Worm (Caenorhabditis elegans) whole organism, young adult: Measurements from ENCODE around the gene kin-15.

Source experiments
- C06A6.2 ChIP-seq: fragments of 200-800 bp; sonication (Bioruptor generic); conservative IDR thresholded peaks from 2 replicates; pipeline ENCODE4 v1.3.6; 2022; ENCODE audit warnings: missing genetic modification characterization, missing compliant biosample characterization
- D2030.7 ChIP-seq: fragments of 200-800 bp; sonication (Bioruptor generic); IDR thresholded peaks from 2 replicates; pipeline ENCODE4 v1.3.6; 2022; ENCODE audit warnings: missing genetic modification reagents, missing genetic modification characterization, missing compliant biosample characterization
- F10E7.11 ChIP-seq: sonication (generic microtip); optimal IDR thresholded peaks from 2 replicates; lab custom pipeline; 2017; ENCODE audit warnings: mild to moderate bottlenecking, missing genetic modification characterization, moderate library complexity, missing compliant biosample characterization
- F37B4.10 ChIP-seq: fragments of 200-800 bp; sonication (Bioruptor generic); IDR thresholded peaks from 2 replicates; pipeline ENCODE4 v1.3.6; 2022; ENCODE audit warnings: missing genetic modification characterization, missing compliant biosample characterization
- F55B11.4 ChIP-seq: sonication (generic microtip); optimal IDR thresholded peaks from 2 replicates; lab custom pipeline; 2016; ENCODE audit warnings: missing compliant biosample characterization, missing genetic modification characterization, borderline replicate concordance; ENCODE audit not compliant: insufficient read depth
- K12H6.12 ChIP-seq: fragments of 200-800 bp; sonication (Bioruptor generic); optimal IDR thresholded peaks from 2 replicates; lab custom pipeline; 2018; ENCODE audit warnings: mild to moderate bottlenecking, missing genetic modification characterization, missing compliant biosample characterization
- T07F8.4 ChIP-seq: sonication (generic microtip); optimal IDR thresholded peaks from 2 replicates; lab custom pipeline; 2016; ENCODE audit warnings: mild to moderate bottlenecking, missing genetic modification characterization, moderate library complexity, missing compliant biosample characterization
- Y53F4B.3 ChIP-seq: fragments of 200-800 bp; sonication (Bioruptor generic); IDR thresholded peaks from 2 replicates; pipeline ENCODE4 v1.3.6; 2022; ENCODE audit warnings: missing genetic modification reagents, missing genetic modification characterization, missing compliant biosample characterization
- ZK185.1 ChIP-seq: sonication (generic microtip); optimal IDR thresholded peaks from 2 replicates; lab custom pipeline; 2016; ENCODE audit warnings: mild to moderate bottlenecking, missing genetic modification characterization, missing compliant biosample characterization; ENCODE audit not compliant: poor library complexity, severe bottlenecking
- aptf-3 ChIP-seq: fragments of 200-800 bp; sonication (Bioruptor generic); IDR thresholded peaks from 2 replicates; pipeline ENCODE4 v1.3.6; 2022; ENCODE audit warnings: missing genetic modification characterization, missing compliant biosample characterization
- attf-3 ChIP-seq: fragments of 200-800 bp; sonication (Bioruptor generic); conservative IDR thresholded peaks from 2 replicates; pipeline ENCODE4 v1.3.6; 2022; ENCODE audit warnings: missing genetic modification reagents, missing genetic modification characterization, missing compliant biosample characterization
- cebp-2 ChIP-seq: fragments of 200-800 bp; sonication (Bioruptor generic); IDR thresholded peaks from 2 replicates; pipeline ENCODE4 v1.3.6; 2022; ENCODE audit warnings: missing genetic modification characterization, missing compliant biosample characterization
- ceh-100 ChIP-seq: fragments of 200-800 bp; sonication (Bioruptor generic); IDR thresholded peaks from 2 replicates; pipeline ENCODE4 v1.3.6; 2022; ENCODE audit warnings: missing genetic modification reagents, missing genetic modification characterization, missing compliant biosample characterization
- dpl-1 ChIP-seq: fragments of 150-350 bp; optimal IDR thresholded peaks from 2 replicates; lab custom pipeline; 2014; ENCODE audit warnings: missing biosample characterization, missing genetic modification reagents, missing genetic modification characterization
- egl-44 ChIP-seq: fragments of 200-800 bp; sonication (Bioruptor generic); IDR thresholded peaks from 2 replicates; pipeline ENCODE4 v1.3.6; 2022; ENCODE audit warnings: missing genetic modification reagents, missing genetic modification characterization, missing compliant biosample characterization
- egrh-3 ChIP-seq: fragments of 200-800 bp; sonication (Bioruptor generic); IDR thresholded peaks from 2 replicates; pipeline ENCODE4 v1.3.6; 2022; ENCODE audit warnings: missing genetic modification reagents, missing genetic modification characterization, missing compliant biosample characterization
- gei-17 ChIP-seq: fragments of 200-800 bp; sonication (Bioruptor generic); optimal IDR thresholded peaks from 2 replicates; lab custom pipeline; 2018; ENCODE audit warnings: mild to moderate bottlenecking, missing genetic modification characterization, missing compliant biosample characterization
- let-607 ChIP-seq, 2 experiments: fragments of 200-800 bp in 1 of 2; sonication (Bioruptor generic) in 1 of 2; sonication (generic microtip) in 1 of 2; optimal IDR thresholded peaks; 2 replicates each; lab custom pipeline; 2016 to 2018; ENCODE audit warnings: mild to moderate bottlenecking in 2 of 2, missing compliant biosample characterization in 2 of 2, missing genetic modification characterization in 2 of 2, moderate library complexity in 2 of 2, missing genotype in 1 of 2
- lin-35 ChIP-seq, 3 experiments: fragments of 150-350 bp in 2 of 3; sonication (generic microtip) in 1 of 3; optimal IDR thresholded peaks; 2 replicates each; lab custom pipeline; 2014 to 2018; ENCODE audit warnings: missing biosample characterization in 3 of 3, missing genetic modification characterization in 3 of 3, missing genetic modification reagents in 3 of 3
- madf-6 ChIP-seq: fragments of 200-800 bp; sonication (Bioruptor generic); IDR thresholded peaks from 2 replicates; pipeline ENCODE4 v1.3.6; 2022; ENCODE audit warnings: missing genetic modification reagents, missing genetic modification characterization, missing compliant biosample characterization
- madf-8 ChIP-seq: fragments of 200-800 bp; sonication (Bioruptor generic); conservative IDR thresholded peaks from 2 replicates; pipeline ENCODE4 v1.3.6; 2022; ENCODE audit warnings: missing genetic modification reagents, missing genetic modification characterization, missing compliant biosample characterization
- mel-28 ChIP-seq: sonication (generic microtip); optimal IDR thresholded peaks from 2 replicates; lab custom pipeline; 2016; ENCODE audit warnings: borderline replicate concordance, mild to moderate bottlenecking, missing genetic modification characterization, missing compliant biosample characterization
- nhr-179 ChIP-seq: sonication (generic microtip); optimal IDR thresholded peaks from 2 replicates; lab custom pipeline; 2016; ENCODE audit warnings: mild to moderate bottlenecking, missing genetic modification characterization, missing compliant biosample characterization
- rcor-1 ChIP-seq: fragments of 200-800 bp; sonication (Bioruptor generic); IDR thresholded peaks from 2 replicates; pipeline ENCODE4 v1.3.6; 2022; ENCODE audit warnings: missing genetic modification reagents, missing genetic modification characterization, missing compliant biosample characterization
- rec-8 ChIP-seq, 2 experiments: sonication (generic microtip); optimal IDR thresholded peaks; 2 replicates each; lab custom pipeline; 2016; ENCODE audit warnings: mild to moderate bottlenecking in 2 of 2, missing genetic modification characterization in 2 of 2, missing genetic modification reagents in 2 of 2, missing genotype in 2 of 2, missing biosample characterization in 1 of 2, missing compliant biosample characterization in 1 of 2, moderate library complexity in 1 of 2
- sea-2 ChIP-seq: fragments of 200-800 bp; sonication (Bioruptor generic); IDR thresholded peaks from 2 replicates; pipeline ENCODE4 v1.3.6; 2022; ENCODE audit warnings: missing genetic modification characterization, missing compliant biosample characterization
- snpc-1.1 ChIP-seq: sonication (generic microtip); optimal IDR thresholded peaks from 2 replicates; lab custom pipeline; 2017; ENCODE audit warnings: missing genetic modification characterization, mild to moderate bottlenecking, missing compliant biosample characterization, antibody characterized with exemption, moderate library complexity, missing genotype, missing genetic modification reagents; ENCODE audit not compliant: insufficient read depth
- snpc-1.3 ChIP-seq: sonication (generic microtip); optimal IDR thresholded peaks from 2 replicates; lab custom pipeline; 2017; ENCODE audit warnings: missing genetic modification characterization, mild to moderate bottlenecking, missing compliant biosample characterization, antibody characterized with exemption, moderate library complexity, missing genotype, missing genetic modification reagents; ENCODE audit not compliant: insufficient read depth
- snpc-3.4 ChIP-seq: sonication (generic microtip); optimal IDR thresholded peaks from 2 replicates; lab custom pipeline; 2017; ENCODE audit warnings: missing genetic modification characterization, mild to moderate bottlenecking, missing compliant biosample characterization, antibody characterized with exemption, moderate library complexity, missing genotype, missing genetic modification reagents
- sptf-2 ChIP-seq: fragments of 200-800 bp; sonication (Bioruptor generic); optimal IDR thresholded peaks from 2 replicates; lab custom pipeline; 2018; ENCODE audit warnings: mild to moderate bottlenecking, missing genetic modification characterization, missing compliant biosample characterization
- tbp1 ChIP-seq: fragments of 200-800 bp; sonication (Bioruptor generic); optimal IDR thresholded peaks from 2 replicates; lab custom pipeline; 2018; ENCODE audit warnings: mild to moderate bottlenecking, missing genetic modification characterization, missing compliant biosample characterization
- tbx-9 ChIP-seq: sonication (generic microtip); optimal IDR thresholded peaks from 2 replicates; lab custom pipeline; 2016; ENCODE audit warnings: borderline replicate concordance, missing genetic modification characterization, inconsistent platforms, missing compliant biosample characterization
- zfh-2 ChIP-seq: fragments of 200-800 bp; sonication (Bioruptor generic); conservative IDR thresholded peaks from 2 replicates; pipeline ENCODE4 v1.3.6; 2022; ENCODE audit warnings: missing genetic modification reagents, missing genetic modification characterization, missing compliant biosample characterization

The kin-15 gene

DNA sequence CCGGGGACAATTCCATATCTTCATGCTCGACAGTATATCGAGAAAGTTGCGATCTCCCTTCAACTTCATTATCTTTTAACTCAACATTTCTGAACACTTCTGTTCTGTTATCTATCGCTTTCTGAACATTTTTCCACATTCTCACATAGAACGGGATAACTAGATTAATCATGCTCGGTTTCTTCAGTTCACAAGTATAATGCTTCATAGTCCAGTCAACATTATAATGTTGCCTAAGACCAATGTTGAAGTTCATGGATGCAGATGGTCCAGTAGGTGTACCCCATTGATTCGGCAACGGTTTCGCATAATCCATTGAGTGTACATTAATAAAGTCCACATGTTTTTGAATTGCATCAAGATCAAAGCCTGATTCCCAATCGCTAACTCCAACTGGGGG is 5.3 kb upstream of the kin-15 start:
- TF ChIP-seq attf-3 (GFP tag; lab: Robert Waterston, UW): no peak
- no peak for TF ChIP-seq Y53F4B.3

ce11 chrII:9438227-9438626 is 4.7 kb upstream of the kin-15 start, which contains the start of gene chil-13:
TSS of gene chil-13 (minus strand) at chrII:9438327.
- TF ChIP-seq F55B11.4 (tag; lab: Kevin White, UChicago): no peak
- no peak for TF ChIP-seq mel-28 (tag; lab: Kevin White, UChicago)
- TF ChIP-seq nhr-179 (tag; lab: Kevin White, UChicago): no peak
- TF ChIP-seq egl-44: no peak
- no peak for TF ChIP-seq madf-6 (GFP tag; lab: Robert Waterston, UW)
- no peak for TF ChIP-seq snpc-1.1 (tag; lab: Kevin White, UChicago)
- TF ChIP-seq sea-2 (GFP tag; lab: Robert Waterston, UW): no peak
- no peak for TF ChIP-seq dpl-1
- TF ChIP-seq F37B4.10 (GFP tag; lab: Robert Waterston, UW): no peak
- TF ChIP-seq, all 124 proteins: peak for 0

ce11 chrII:9436009-9436408 is 2.5 kb upstream of the kin-15 start, which contains the start of gene kin-16:
TSS of gene kin-16 (minus strand) at chrII:9436109.
- no peak for TF ChIP-seq snpc-1.3 (tag; lab: Kevin White, UChicago)

DNA sequence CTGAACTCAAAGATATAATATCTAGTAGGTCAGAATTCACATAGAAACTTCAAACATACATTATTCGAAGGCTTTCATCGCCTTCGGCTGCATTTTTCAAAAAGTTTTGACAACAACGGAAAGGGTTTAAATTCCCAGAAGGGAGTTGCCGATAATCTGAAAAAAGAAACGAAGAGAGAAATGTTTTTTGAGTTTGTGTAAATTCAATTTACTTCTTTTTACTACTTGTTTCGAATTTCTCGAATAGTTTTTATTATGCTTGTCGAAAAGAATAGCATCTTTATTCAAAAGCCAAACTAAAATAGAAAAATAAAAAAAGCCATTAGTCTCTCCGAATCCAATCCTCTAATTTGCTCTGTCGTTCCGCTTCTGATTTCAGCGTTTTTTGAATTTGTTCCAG is 2.4 kb downstream of the kin-15 start:
- TF ChIP-seq rec-8 (tag; optimal IDR thresholded peaks at IDR 0.05; lab: Kevin White, UChicago) (no peak), let-607 (tag; optimal IDR thresholded peaks at IDR 0.05; lab: Kevin White, UChicago) (no peak), F10E7.11 (tag; lab: Kevin White, UChicago) (no peak), tbx-9 (tag; lab: Kevin White, UChicago) (no peak), C06A6.2 (GFP tag; lab: Robert Waterston, UW) (no peak), madf-8 (GFP tag; lab: Robert Waterston, UW) (no peak), cebp-2 (GFP tag; lab: Robert Waterston, UW) (no peak), rcor-1 (GFP tag; lab: Robert Waterston, UW) (no peak), sptf-2 (GFP tag; lab: Kevin White, UChicago) (no peak), tbp1 (GFP tag; lab: Kevin White, UChicago) (no peak), zfh-2 (GFP tag; lab: Robert Waterston, UW) (no peak), gei-17 (GFP tag; lab: Kevin White, UChicago) (no peak), K12H6.12 (no peak), D2030.7 (GFP tag; lab: Robert Waterston, UW) (no peak), ZK185.1 (tag; lab: Kevin White, UChicago) (no peak), snpc-3.4 (tag; lab: Kevin White, UChicago) (no peak)

DNA sequence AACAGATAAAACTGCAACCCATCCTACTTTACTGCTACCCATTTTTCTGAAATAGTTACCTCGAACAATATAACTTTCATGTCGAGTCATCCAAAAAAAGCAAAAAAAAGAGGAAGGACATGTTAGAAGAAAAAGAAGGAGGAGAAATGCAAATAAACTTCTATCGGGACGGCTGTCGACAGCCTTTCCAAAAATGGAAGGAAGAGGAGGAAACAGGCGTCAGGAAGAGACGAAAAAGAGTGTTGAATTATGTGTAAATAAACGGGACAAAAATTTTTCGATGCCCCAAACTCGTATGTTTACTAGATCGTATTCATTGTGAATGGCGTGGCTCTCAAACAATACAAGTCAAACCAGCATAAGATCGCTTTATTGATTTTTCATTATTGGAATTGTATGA is 5.9 kb downstream of the kin-15 start, which contains the start of gene M176.5:
Gene M176.5, minus strand, starts transcription at position 101 of the 400 bp plus-strand sequence.
- no peak for TF ChIP-seq ceh-100 (GFP tag; lab: Robert Waterston, UW)
- no peak for TF ChIP-seq nhr-179 (tag; lab: Kevin White, UChicago)
- TF ChIP-seq T07F8.4 (tag; lab: Kevin White, UChicago): no peak
- no peak for TF ChIP-seq lin-35 (GFP tag; optimal IDR thresholded peaks at IDR 0.05; lab: Kevin White, UChicago)
- TF ChIP-seq aptf-3 (GFP tag; lab: Robert Waterston, UW): no peak
- TF ChIP-seq ZK185.1 (tag; lab: Kevin White, UChicago): no peak
- no peak for TF ChIP-seq egrh-3 (GFP tag; lab: Robert Waterston, UW)
